Worm (Caenorhabditis elegans): ENCODE data around the gene C39B10.1.

The C39B10.1 gene

DNA sequence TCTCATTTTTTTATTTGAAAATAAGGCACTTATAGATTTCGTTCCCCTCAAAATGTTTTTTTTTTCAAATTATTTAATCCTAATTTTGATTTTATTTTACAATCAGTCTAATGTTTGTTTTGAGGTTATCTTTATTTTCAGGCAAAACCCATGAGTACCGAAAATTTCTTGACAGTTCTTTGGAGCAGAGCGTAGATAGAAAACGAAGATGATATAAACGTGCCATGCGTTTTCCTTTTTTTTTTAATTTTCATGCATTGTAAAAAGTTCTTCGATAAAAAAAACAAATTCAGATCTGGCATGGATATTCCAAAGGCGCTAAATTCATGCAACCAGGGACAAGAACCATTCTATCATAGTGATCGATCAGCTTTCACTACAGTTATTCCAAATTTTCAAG, 27.6 kb upstream of the C39B10.1 start, which contains the start of gene C33D3.5:
Gene C33D3.5 (plus strand): TSS at position 301 of the 400 bp plus-strand sequence.
- TF ChIP-seq egl-27 (tag; optimal IDR thresholded peaks at IDR 0.05), result no peak
- no peak for TF ChIP-seq pha-4 (tag; optimal IDR thresholded peaks at IDR 0.05)
- no peak for TF ChIP-seq mdl-1 (tag; optimal IDR thresholded peaks at IDR 0.05)
- no peak for TF ChIP-seq lin-39 (tag; optimal IDR thresholded peaks at IDR 0.05)
- no peak for TF ChIP-seq mml-1 (tag; optimal IDR thresholded peaks at IDR 0.05)
- no peak for TF ChIP-seq pqm-1 (tag; optimal IDR thresholded peaks at IDR 0.05)
- no peak for TF ChIP-seq nhr-77 (tag; optimal IDR thresholded peaks at IDR 0.05)

DNA sequence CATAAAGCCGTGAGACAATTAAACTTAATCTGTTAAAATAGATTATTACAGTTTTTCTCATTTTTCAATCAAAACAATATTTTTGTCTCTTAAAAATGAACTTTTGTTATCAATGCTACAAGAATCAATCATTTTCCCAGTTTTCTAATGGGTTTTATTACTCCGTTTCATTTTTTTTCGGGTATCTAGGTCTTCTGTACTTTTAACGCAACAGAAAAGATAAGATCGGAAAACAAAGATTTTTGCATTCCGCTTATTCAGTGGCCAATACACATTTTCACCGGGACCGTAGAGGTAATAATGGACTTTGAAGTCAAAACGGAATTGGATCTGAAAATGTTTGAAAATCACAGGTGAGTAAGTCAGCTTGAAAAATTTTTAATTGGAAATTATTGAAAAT, 25.3 kb upstream of the C39B10.1 start, which contains the start of gene C33D3.4:
Gene C33D3.4 (plus strand): TSS at position 301 of the 400 bp plus-strand sequence.
- TF ChIP-seq fos-1 (tag; optimal IDR thresholded peaks at IDR 0.05) (no peak), nhr-67 (tag; optimal IDR thresholded peaks at IDR 0.05) (no peak), ceh-16 (tag; optimal IDR thresholded peaks at IDR 0.05) (no peak), ztf-11 (tag; optimal IDR thresholded peaks at IDR 0.05) (no peak), ama-1 (optimal IDR thresholded peaks at IDR 0.05) (no peak), R02D3.7 (tag; optimal IDR thresholded peaks at IDR 0.05) (no peak), unc-39 (tag; optimal IDR thresholded peaks at IDR 0.05) (no peak), tbx-2 (tag; optimal IDR thresholded peaks at IDR 0.05) (no peak), lin-39 (tag; optimal IDR thresholded peaks at IDR 0.05) (no peak), lin-15B (tag; optimal IDR thresholded peaks at IDR 0.05) (no peak), pha-4 (tag; optimal IDR thresholded peaks at IDR 0.05) (no peak)

DNA sequence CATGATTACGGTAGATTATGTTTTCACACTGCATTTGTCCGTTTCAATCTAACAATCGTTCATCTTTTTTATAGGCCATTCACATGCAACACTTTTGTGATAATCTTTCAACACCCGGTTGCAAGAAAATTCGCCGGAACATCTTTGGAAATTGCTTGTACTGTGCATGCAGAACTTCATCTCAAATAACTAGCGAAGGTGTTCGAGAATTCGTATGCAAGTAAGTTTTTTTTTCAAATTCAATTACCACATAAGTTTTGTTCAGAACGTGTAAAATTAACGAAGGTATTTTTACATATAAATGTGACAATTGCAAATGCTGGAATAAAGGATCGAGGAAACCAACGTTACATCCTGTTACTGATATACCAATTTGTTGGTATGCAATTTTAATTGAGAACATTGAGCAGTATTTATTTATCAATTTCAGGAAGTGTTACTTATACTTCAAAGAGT, 21.9 kb upstream of the C39B10.1 start, which contains the start of gene C33D3.3:
Gene C33D3.3 (plus strand): TSS at position 51 of the 456 bp plus-strand sequence.
- TF ChIP-seq jun-1 (tag; optimal IDR thresholded peaks at IDR 0.05) (no peak), nhr-43 (tag; optimal IDR thresholded peaks at IDR 0.05; ENCODE audit: poor library complexity, severe bottlenecking) (no peak), nhr-28 (tag; optimal IDR thresholded peaks at IDR 0.05) (no peak), nhr-11 (tag; optimal IDR thresholded peaks at IDR 0.05) (no peak), ztf-4 (tag; optimal IDR thresholded peaks at IDR 0.05) (no peak), tbx-2 (tag; optimal IDR thresholded peaks at IDR 0.05) (no peak), nhr-237 (tag; optimal IDR thresholded peaks at IDR 0.05) (no peak), ztf-11 (tag; optimal IDR thresholded peaks at IDR 0.05) (no peak), sea-2 (GFP tag; optimal IDR thresholded peaks at IDR 0.05) (no peak)

DNA sequence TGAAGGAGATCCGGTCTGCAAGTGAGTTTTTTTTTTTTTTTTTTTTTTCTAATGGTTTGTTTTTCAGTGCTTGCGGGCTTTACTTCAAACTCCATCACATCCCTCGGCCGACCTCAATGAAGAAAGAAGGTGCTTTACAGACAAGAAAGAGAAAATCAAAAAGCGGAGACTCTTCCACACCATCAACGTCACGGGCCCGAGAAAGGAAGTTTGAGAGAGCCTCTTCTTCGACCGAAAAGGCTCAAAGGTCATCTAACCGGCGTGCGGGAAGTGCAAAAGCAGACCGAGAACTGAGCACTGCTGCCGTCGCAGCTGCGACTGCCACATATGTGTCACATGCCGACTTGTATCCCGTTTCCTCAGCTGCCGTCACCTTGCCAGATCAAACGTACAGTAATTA, 18.8 kb upstream of the C39B10.1 start:
- TF ChIP-seq egl-5 (tag; optimal IDR thresholded peaks at IDR 0.05) (no peak), ZK546.5 (tag; optimal IDR thresholded peaks at IDR 0.05) (no peak), pha-4 (tag; optimal IDR thresholded peaks at IDR 0.05) (no peak), nhr-237 (tag; optimal IDR thresholded peaks at IDR 0.05) (no peak), nhr-25 (tag; optimal IDR thresholded peaks at IDR 0.05) (no peak), R02D3.7 (tag; optimal IDR thresholded peaks at IDR 0.05) (no peak), elt-1 (tag; optimal IDR thresholded peaks at IDR 0.05) (no peak), hmg-11 (tag; optimal IDR thresholded peaks at IDR 0.05) (no peak), nhr-67 (tag; optimal IDR thresholded peaks at IDR 0.05) (no peak), skn-1 (tag; optimal IDR thresholded peaks at IDR 0.05) (no peak), ama-1 (optimal IDR thresholded peaks at IDR 0.05) (no peak), aly-2 (tag; optimal IDR thresholded peaks at IDR 0.05) (no peak), pqm-1 (tag; optimal IDR thresholded peaks at IDR 0.05) (no peak)

DNA sequence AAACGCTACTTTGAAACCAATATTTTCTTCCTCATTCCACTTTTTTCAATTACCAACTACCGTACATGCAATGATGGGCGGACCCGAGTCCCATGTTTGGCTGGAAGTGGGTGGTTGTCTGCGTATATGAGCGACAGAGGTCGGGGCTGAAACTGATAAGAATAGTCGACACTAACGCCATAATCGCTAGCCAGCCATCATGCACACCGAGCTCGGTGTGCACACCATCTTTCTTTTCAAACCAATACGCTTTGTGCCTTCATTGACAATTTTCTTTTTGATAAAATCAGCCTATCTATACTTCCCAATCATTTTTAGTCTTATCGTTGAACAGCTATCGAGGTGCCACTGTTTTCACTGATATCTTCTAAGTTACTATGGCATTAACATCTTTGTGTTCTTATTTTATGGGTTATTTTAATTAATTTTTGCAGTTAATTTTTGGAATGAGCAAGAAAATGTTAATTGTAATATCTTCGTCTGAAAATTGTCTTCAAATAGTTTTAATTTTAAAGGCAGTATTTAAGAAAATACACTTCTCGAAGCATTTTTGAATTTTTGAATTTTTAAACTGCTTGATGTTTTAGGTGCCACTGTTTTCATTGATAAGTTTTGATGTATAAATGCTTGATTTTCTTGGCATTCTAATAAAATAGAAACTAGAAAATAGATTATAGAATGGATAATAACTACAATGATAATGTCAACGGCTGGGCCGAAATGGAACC, 17.3 kb upstream of the C39B10.1 start, which contains the start of gene elt-2:
Gene elt-2 (plus strand): TSS at position 678 of the 728 bp plus-strand sequence.
- TF ChIP-seq pha-4 (tag; optimal IDR thresholded peaks at IDR 0.05) (peak; percentile 2), eor-1 (tag; optimal IDR thresholded peaks at IDR 0.05) (no peak), zag-1 (tag; optimal IDR thresholded peaks at IDR 0.05) (no peak), nfya-1 (tag; optimal IDR thresholded peaks at IDR 0.05; ENCODE audit: insufficient read depth) (peak; percentile 78), jun-1 (tag; optimal IDR thresholded peaks at IDR 0.05) (peak; percentile 95), skn-1 (tag; optimal IDR thresholded peaks at IDR 0.05) (no peak), ama-1 (optimal IDR thresholded peaks at IDR 0.05) (no peak), nhr-12 (tag; optimal IDR thresholded peaks at IDR 0.05) (no peak), fkh-2 (tag; optimal IDR thresholded peaks at IDR 0.05) (no peak), lin-39 (tag; optimal IDR thresholded peaks at IDR 0.05) (no peak), ztf-11 (tag; optimal IDR thresholded peaks at IDR 0.05) (no peak), elt-3 (tag; optimal IDR thresholded peaks at IDR 0.05) (no peak), lsy-12 (tag; optimal IDR thresholded peaks at IDR 0.05) (peak; percentile 41), pqm-1 (tag; optimal IDR thresholded peaks at IDR 0.05) (peak; percentile 96)
